Worm (Caenorhabditis elegans): ENCODE measurements around the gene Y54G11A.17.

DNA sequence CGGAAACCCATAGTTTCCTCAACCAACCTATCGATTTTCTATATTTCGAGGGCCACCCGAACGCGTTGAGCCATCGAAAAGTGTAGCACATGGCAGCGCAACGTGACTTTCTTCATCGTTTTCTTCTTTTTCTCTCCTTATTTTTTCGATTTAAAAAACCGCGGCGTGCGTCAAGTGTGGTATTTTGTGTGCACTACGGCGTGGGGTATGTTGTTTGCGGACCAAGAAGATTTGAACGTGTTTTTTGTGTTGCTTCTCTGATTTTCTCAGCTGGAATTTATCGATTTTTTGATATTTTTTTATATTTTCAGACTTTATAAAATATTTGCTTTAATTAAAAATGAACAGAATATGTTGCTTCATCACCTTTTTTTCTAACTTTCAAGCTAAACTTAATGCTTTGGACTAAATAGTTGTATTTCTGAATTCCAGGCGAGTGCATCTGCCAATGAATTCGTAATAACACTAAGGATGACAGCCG is 8.8 kb upstream of the Y54G11A.17 start, which contains the start of the genes agl-1 and pfs-2:
- no peak for TF ChIP-seq ztf-11 (tag; optimal IDR thresholded peaks at IDR 0.05)
- peak; percentile 10 for TF ChIP-seq egl-27 (tag; optimal IDR thresholded peaks at IDR 0.05)
- TF ChIP-seq ZK546.5 (tag; optimal IDR thresholded peaks at IDR 0.05) = peak; percentile 43
- TF ChIP-seq nhr-237 (tag; optimal IDR thresholded peaks at IDR 0.05) = no peak
- no peak for TF ChIP-seq nhr-10 (tag; optimal IDR thresholded peaks at IDR 0.05)
- peak; percentile 25 for TF ChIP-seq ama-1 (optimal IDR thresholded peaks at IDR 0.05)
- no peak for TF ChIP-seq elt-3 (tag; optimal IDR thresholded peaks at IDR 0.05)
- no peak for TF ChIP-seq dmd-4 (tag; optimal IDR thresholded peaks at IDR 0.05)
